Worm (Caenorhabditis elegans) whole organism, L4 larva: Measurements from ENCODE around the gene F52C12.2.

ENCODE experiments used
- D1046.2 ChIP-seq: fragments of 200-800 bp; sonication (Bioruptor generic); IDR thresholded peaks from 2 replicates; pipeline ENCODE4 v1.3.6; 2022; ENCODE audit warnings: missing genetic modification characterization, missing compliant biosample characterization
- F37D6.2 ChIP-seq: sonication (generic microtip); optimal IDR thresholded peaks from 2 replicates; lab custom pipeline; 2016; ENCODE audit warnings: mild to moderate bottlenecking, missing genetic modification characterization, missing compliant biosample characterization
- R02D3.7 ChIP-seq: fragments of 150-350 bp; sonication (generic microtip); optimal IDR thresholded peaks from 3 replicates; lab custom pipeline; 2014; ENCODE audit warnings: missing biosample characterization, missing genetic modification characterization
- T20F7.1 ChIP-seq: fragments of 200-800 bp; sonication (Bioruptor generic); optimal IDR thresholded peaks from 2 replicates; lab custom pipeline; 2018; ENCODE audit warnings: mild to moderate bottlenecking, missing genetic modification characterization, missing compliant biosample characterization
- Y48G9A.11 ChIP-seq: fragments of 200-800 bp; sonication (Bioruptor generic); IDR thresholded peaks from 2 replicates; pipeline ENCODE4 v1.3.6; 2022; ENCODE audit warnings: missing genetic modification reagents, missing genetic modification characterization, missing compliant biosample characterization
- aha-1 ChIP-seq: fragments of 150-350 bp; peaks from one replicate; lab custom pipeline; 2014; ENCODE audit warnings: missing biosample characterization, missing genetic modification characterization
- arid-1 ChIP-seq: fragments of 200-800 bp; sonication (Bioruptor generic); conservative IDR thresholded peaks from 2 replicates; pipeline ENCODE4 v1.3.6; 2022; ENCODE audit warnings: missing genetic modification reagents, missing genetic modification characterization, missing compliant biosample characterization
- attf-4 ChIP-seq: sonication (generic microtip); optimal IDR thresholded peaks from 3 replicates; lab custom pipeline; 2017; ENCODE audit warnings: missing biosample characterization, missing genetic modification characterization
- ceh-28 ChIP-seq: fragments of 150-350 bp; optimal IDR thresholded peaks from 2 replicates; lab custom pipeline; 2014; ENCODE audit warnings: missing biosample characterization, missing genetic modification reagents, missing genetic modification characterization
- daf-16 ChIP-seq, 3 experiments: sonication (generic microtip); optimal IDR thresholded peaks; 2 replicates each; lab custom pipeline; 2016 to 2017; ENCODE audit warnings: missing genetic modification characterization in 3 of 3, missing genetic modification reagents in 3 of 3, mild to moderate bottlenecking in 2 of 3, missing compliant biosample characterization in 2 of 3, missing biosample characterization in 1 of 3, moderate library complexity in 1 of 3
- dmd-9 ChIP-seq: fragments of 200-800 bp; sonication (Bioruptor generic); IDR thresholded peaks from 2 replicates; pipeline ENCODE4 v1.3.6; 2022; ENCODE audit warnings: missing genetic modification reagents, missing genetic modification characterization, missing compliant biosample characterization
- dpl-1 ChIP-seq: fragments of 150-350 bp; optimal IDR thresholded peaks from 2 replicates; lab custom pipeline; 2014; ENCODE audit warnings: missing biosample characterization, missing genetic modification reagents, missing genetic modification characterization
- dve-1 ChIP-seq: sonication (generic microtip); optimal IDR thresholded peaks from 2 replicates; lab custom pipeline; 2017; ENCODE audit warnings: antibody characterized with exemption, mild to moderate bottlenecking, missing genetic modification characterization, missing compliant biosample characterization; ENCODE audit not compliant: insufficient read depth
- egl-27 ChIP-seq: sonication (generic microtip); optimal IDR thresholded peaks from 3 replicates; lab custom pipeline; 2017; ENCODE audit warnings: missing biosample characterization, missing genetic modification reagents, missing genetic modification characterization
- hif-1 ChIP-seq, 2 experiments: sonication (generic microtip); optimal IDR thresholded peaks; 2 replicates each; lab custom pipeline; 2016 to 2017; ENCODE audit warnings: missing compliant biosample characterization in 2 of 2, missing genetic modification characterization in 2 of 2, missing genetic modification reagents in 2 of 2, missing genotype in 2 of 2, mild to moderate bottlenecking in 1 of 2
- lin-1 ChIP-seq: fragments of 200-800 bp; sonication (Bioruptor generic); IDR thresholded peaks from 2 replicates; pipeline ENCODE4 v1.3.6; 2022; ENCODE audit warnings: missing genetic modification reagents, missing genetic modification characterization, missing compliant biosample characterization
- lin-15B ChIP-seq: fragments of 150-350 bp; sonication (generic microtip); optimal IDR thresholded peaks from 3 replicates; lab custom pipeline; 2014; ENCODE audit warnings: missing biosample characterization, missing genetic modification characterization
- lin-29 ChIP-seq: fragments of 200-800 bp; sonication (Bioruptor generic); IDR thresholded peaks from 2 replicates; pipeline ENCODE4 v1.3.6; 2022; ENCODE audit warnings: missing genetic modification reagents, missing genetic modification characterization, missing compliant biosample characterization
- lin-38 ChIP-seq: fragments of 200-800 bp; sonication (Bioruptor generic); IDR thresholded peaks from 2 replicates; pipeline ENCODE4 v1.3.6; 2022; ENCODE audit warnings: missing genetic modification reagents, missing genetic modification characterization, missing compliant biosample characterization
- lsy-2 ChIP-seq, 2 experiments: fragments of 150-350 bp in 1 of 2; sonication (generic microtip) in 1 of 2; optimal IDR thresholded peaks; 2 replicates each; lab custom pipeline; 2014 to 2017; ENCODE audit warnings: missing biosample characterization in 2 of 2, missing genetic modification characterization in 2 of 2
- mep-1 ChIP-seq: fragments of 150-350 bp; sonication (generic microtip); optimal IDR thresholded peaks from 3 replicates; lab custom pipeline; 2014; ENCODE audit warnings: missing biosample characterization, missing genetic modification characterization
- mxl-2 ChIP-seq: fragments of 200-800 bp; sonication (Bioruptor generic); conservative IDR thresholded peaks from 2 replicates; pipeline ENCODE4 v1.3.6; 2022; ENCODE audit warnings: missing genetic modification reagents, missing genetic modification characterization, missing compliant biosample characterization
- mxl-3 ChIP-seq: fragments of 200-800 bp; sonication (Bioruptor generic); optimal IDR thresholded peaks from 2 replicates; lab custom pipeline; 2018; ENCODE audit warnings: mild to moderate bottlenecking, missing genetic modification characterization, missing compliant biosample characterization
- nhr-102 ChIP-seq: sonication (generic microtip); optimal IDR thresholded peaks from 2 replicates; lab custom pipeline; 2016; ENCODE audit warnings: mild to moderate bottlenecking, missing genetic modification characterization, moderate library complexity, missing compliant biosample characterization
- nhr-42 ChIP-seq: fragments of 200-800 bp; sonication (Bioruptor generic); IDR thresholded peaks from 2 replicates; pipeline ENCODE4 v1.3.6; 2022; ENCODE audit warnings: missing genetic modification characterization, missing compliant biosample characterization
- nhr-77 ChIP-seq: fragments of 150-350 bp; optimal IDR thresholded peaks from 2 replicates; lab custom pipeline; 2014; ENCODE audit warnings: missing biosample characterization, missing genetic modification characterization
- spr-1 ChIP-seq: sonication (generic microtip); optimal IDR thresholded peaks from 2 replicates; lab custom pipeline; 2016; ENCODE audit warnings: mild to moderate bottlenecking, missing genetic modification characterization, missing compliant biosample characterization
- spr-3 ChIP-seq: fragments of 200-800 bp; sonication (Bioruptor generic); optimal IDR thresholded peaks from 2 replicates; lab custom pipeline; 2018; ENCODE audit warnings: mild to moderate bottlenecking, missing genetic modification characterization, missing compliant biosample characterization
- tra-1 ChIP-seq: fragments of 200-800 bp; sonication (Bioruptor generic); IDR thresholded peaks from 2 replicates; pipeline ENCODE4 v1.3.6; 2022; ENCODE audit warnings: missing genetic modification reagents, missing genetic modification characterization, missing compliant biosample characterization
- zfp-3 ChIP-seq: fragments of 200-800 bp; sonication (Bioruptor generic); conservative IDR thresholded peaks from 2 replicates; pipeline ENCODE4 v1.3.6; 2022; ENCODE audit warnings: missing genetic modification reagents, missing genetic modification characterization, missing compliant biosample characterization
- zip-11 ChIP-seq: fragments of 200-800 bp; sonication (Bioruptor generic); IDR thresholded peaks from 2 replicates; pipeline ENCODE4 v1.3.6; 2022; ENCODE audit warnings: missing genetic modification characterization, missing compliant biosample characterization
- zip-2 ChIP-seq: fragments of 150-350 bp; optimal IDR thresholded peaks from 2 replicates; lab custom pipeline; 2014; ENCODE audit warnings: missing biosample characterization, missing genetic modification characterization

F52C12.2 gene

ce11 chrIV:1963247-1963646 is 9.9 kb downstream of the F52C12.2 start, which contains the start of gene ulp-3:
Gene ulp-3, plus strand, starts transcription at chrIV:1963634.
- TF ChIP-seq lin-38 (GFP tag; lab: Robert Waterston, UW) = peak; percentile 87
- TF ChIP-seq nhr-102 (tag; lab: Kevin White, UChicago) = no peak
- peak; percentile 41 for TF ChIP-seq aha-1 (tag; lab: Kevin White, UChicago)

ce11 chrIV:1964057-1964456 is 10.7 kb downstream of the F52C12.2 start:
- TF ChIP-seq nhr-42 (GFP tag; lab: Robert Waterston, UW) = no peak
- TF ChIP-seq lin-38 (GFP tag; lab: Robert Waterston, UW) = peak; percentile 77
- TF ChIP-seq, all 104 proteins: peak for 1

ce11 chrIV:1965135-1965534 is 11.8 kb downstream of the F52C12.2 start, which contains the start of gene Y48A5A.1:
Gene Y48A5A.1, plus strand, starts transcription at chrIV:1965481.
- TF ChIP-seq ceh-28 (tag; lab: Kevin White, UChicago) (peak; percentile 93), mxl-3 (no peak), dpl-1 (GFP tag; lab: Kevin White, UChicago) (no peak)

ce11 chrIV:1969353-1969752 is 16.0 kb downstream of the F52C12.2 start, which contains the start of gene Y48A5A.3:
Gene Y48A5A.3, plus strand, starts transcription at chrIV:1969737.
- TF ChIP-seq nhr-42 (GFP tag; lab: Robert Waterston, UW) (no peak), ceh-28 (tag; lab: Kevin White, UChicago) (peak; percentile 86)

- TF ChIP-seq dve-1 (tag; lab: Kevin White, UChicago) = no peak
- peak; percentile 89 for TF ChIP-seq Y48G9A.11
- no peak for TF ChIP-seq lin-15B
- no peak for TF ChIP-seq attf-4
- no peak for TF ChIP-seq egl-27 (tag; lab: Kevin White, UChicago)
- TF ChIP-seq arid-1 (GFP tag; lab: Robert Waterston, UW) = no peak
Measured at ce11 chrIV:1970158-1970557, 16.8 kb downstream of the F52C12.2 start.

- TF ChIP-seq ceh-28 (tag; lab: Kevin White, UChicago) (peak; percentile 67), mep-1 (tag; lab: Kevin White, UChicago) (no peak), nhr-77 (tag; lab: Kevin White, UChicago) (no peak)
Measured at ce11 chrIV:1971078-1971477, 17.7 kb downstream of the F52C12.2 start.

- TF ChIP-seq zfp-3 (GFP tag; lab: Robert Waterston, UW) (no peak), hif-1 (tag; optimal IDR thresholded peaks at IDR 0.05; lab: Kevin White, UChicago) (no peak), mxl-2 (GFP tag; lab: Robert Waterston, UW) (no peak), zip-11 (GFP tag; lab: Robert Waterston, UW) (no peak), lin-1 (GFP tag; lab: Robert Waterston, UW) (no peak), lin-15B (no peak), daf-16 (GFP tag; optimal IDR thresholded peaks at IDR 0.05; lab: Kevin White, UChicago) (no peak), daf-16 (tag; optimal IDR thresholded peaks at IDR 0.05; lab: Kevin White, UChicago) (no peak), tra-1 (GFP tag; lab: Robert Waterston, UW) (no peak), spr-1 (tag; lab: Kevin White, UChicago) (no peak), zip-2 (tag; lab: Kevin White, UChicago) (no peak), spr-3 (GFP tag; lab: Kevin White, UChicago) (no peak), lin-29 (GFP tag; lab: Robert Waterston, UW) (no peak), F37D6.2 (tag; lab: Kevin White, UChicago) (no peak), dmd-9 (GFP tag; lab: Robert Waterston, UW) (no peak), T20F7.1 (GFP tag; lab: Kevin White, UChicago) (no peak), D1046.2 (GFP tag; lab: Robert Waterston, UW) (no peak), R02D3.7 (tag; lab: Kevin White, UChicago) (no peak), lsy-2 (tag; optimal IDR thresholded peaks at IDR 0.05; lab: Kevin White, UChicago) (no peak)
Measured at ce11 chrIV:1972271-1972670, 18.9 kb downstream of the F52C12.2 start, which contains the start of gene Y76B12C.4. Gene Y76B12C.4, minus strand, starts transcription at chrIV:1972371.
